Fruit fly (Drosophila melanogaster): ENCODE data around the gene Cad74A.

The Cad74A gene

DNA sequence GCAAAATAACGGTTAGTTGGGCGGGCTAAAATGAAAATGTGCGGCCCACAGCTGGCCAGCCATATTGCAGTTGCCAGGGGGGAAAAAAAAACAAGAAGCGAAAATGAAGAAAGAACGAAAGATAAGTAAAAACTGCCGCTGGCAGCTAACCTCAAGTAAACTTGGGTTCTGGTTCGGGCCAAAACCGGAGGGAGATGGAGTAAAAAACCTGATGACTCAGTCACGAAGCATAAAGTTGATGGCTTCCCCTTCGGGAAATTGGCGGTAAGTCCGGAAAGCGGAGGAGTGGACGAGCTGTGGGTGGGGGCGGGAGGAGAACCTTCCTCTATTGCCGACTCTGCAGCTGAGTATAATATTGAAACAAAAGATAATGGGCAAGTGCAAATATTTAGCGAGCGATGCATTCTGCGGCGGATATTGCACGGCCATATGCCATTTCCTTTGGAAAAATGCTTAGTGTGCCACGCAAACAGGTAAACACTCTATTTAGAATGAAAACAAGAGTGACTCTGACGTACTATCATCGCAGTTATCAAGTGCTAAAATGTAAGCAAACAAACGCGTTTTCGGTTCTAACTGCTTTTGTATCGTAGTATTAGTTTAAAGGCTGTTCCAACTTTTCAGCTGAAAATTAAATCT lies 39.9 kb upstream of the Cad74A start:
- TF ChIP-seq ey (GFP tag; optimal IDR thresholded peaks at IDR 0.05) = no peak
- peak; percentile 48 for TF ChIP-seq psq (GFP tag; optimal IDR thresholded peaks at IDR 0.05)
- no peak for TF ChIP-seq Rel (GFP tag; optimal IDR thresholded peaks at IDR 0.05)
- peak; percentile 2 for TF ChIP-seq Rel (tag; optimal IDR thresholded peaks at IDR 0.05)

DNA sequence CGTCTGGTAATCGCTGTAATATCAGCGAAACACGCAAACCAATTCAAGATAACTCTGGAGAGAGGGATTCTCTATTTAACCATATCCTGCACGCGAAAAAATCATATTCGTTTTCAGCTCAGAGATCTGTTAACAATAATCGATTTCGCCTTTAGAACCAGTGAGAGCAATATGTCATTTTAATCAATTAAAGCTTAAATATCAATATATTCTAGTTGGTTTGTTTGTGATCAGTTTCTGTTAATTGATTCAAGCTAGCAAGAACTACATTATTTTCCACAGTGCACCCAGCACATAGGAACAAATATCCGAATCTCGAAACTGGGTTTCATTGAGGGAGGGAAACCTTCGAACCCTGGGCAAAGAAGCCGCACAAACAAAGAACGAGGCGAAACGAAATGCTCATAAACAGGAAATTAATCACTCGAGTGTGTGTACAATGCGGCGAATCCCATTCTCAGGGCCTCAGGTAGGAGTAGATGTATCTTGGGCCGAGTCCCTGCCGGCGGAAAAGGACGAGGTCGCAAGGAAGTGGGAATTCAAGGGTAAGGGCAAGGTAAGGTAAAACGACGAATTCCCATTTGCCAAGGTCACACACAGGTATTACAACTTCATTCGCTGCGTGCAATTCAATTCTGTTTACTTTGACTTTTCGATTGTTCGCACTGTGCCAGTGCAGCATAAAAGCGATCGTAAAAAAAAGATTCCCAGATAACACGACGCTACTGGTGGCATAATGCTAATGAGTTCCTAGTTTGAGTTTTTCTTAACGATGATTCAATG lies 36.8 kb upstream of the Cad74A start:
- TF ChIP-seq br (GFP tag; optimal IDR thresholded peaks at IDR 0.05) (peak; percentile 39), h (GFP tag; optimal IDR thresholded peaks at IDR 0.05) (peak; percentile 24), ey (GFP tag; optimal IDR thresholded peaks at IDR 0.05) (peak; percentile 18), rgr (GFP tag; optimal IDR thresholded peaks at IDR 0.05) (peak; percentile 31), N (GFP tag; optimal IDR thresholded peaks at IDR 0.05) (no peak), psq (GFP tag; optimal IDR thresholded peaks at IDR 0.05) (peak; percentile 40), OdsH (GFP tag; optimal IDR thresholded peaks at IDR 0.05) (peak; percentile 23), Vsx2 (GFP tag; optimal IDR thresholded peaks at IDR 0.05; ENCODE audit: partially characterized antibody) (no peak), foxo (GFP tag; optimal IDR thresholded peaks at IDR 0.05) (peak in 1 of 2 experiments; percentile 40), dmrt93B (GFP tag; optimal IDR thresholded peaks at IDR 0.05) (no peak), fru (GFP tag; optimal IDR thresholded peaks at IDR 0.05) (peak; percentile 57), sv (GFP tag; optimal IDR thresholded peaks at IDR 0.05) (peak; percentile 49), Jra (GFP tag; optimal IDR thresholded peaks at IDR 0.05) (no peak)

DNA sequence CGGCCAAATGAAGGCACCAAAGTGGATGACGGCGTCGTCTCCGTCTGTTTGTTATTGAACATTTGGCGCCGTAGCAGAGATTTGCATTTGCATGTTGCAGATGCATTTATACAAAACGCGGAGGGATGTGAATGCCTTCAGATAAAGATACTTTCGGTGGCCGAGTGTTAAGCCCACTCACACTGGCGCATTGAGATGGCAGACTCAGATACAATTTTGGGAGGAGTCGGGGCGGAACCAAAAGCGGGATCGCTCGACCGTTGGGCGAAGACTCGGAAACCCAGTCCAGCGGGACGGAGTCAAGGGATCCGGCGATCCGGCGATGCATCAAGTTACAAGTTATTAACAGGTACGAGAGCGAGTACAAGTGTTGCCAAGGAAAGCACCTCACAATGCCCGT lies 32.8 kb upstream of the Cad74A start:
- no peak for TF ChIP-seq Hnf4 (GFP tag; optimal IDR thresholded peaks at IDR 0.05)
- TF ChIP-seq woc (GFP tag; optimal IDR thresholded peaks at IDR 0.05) = no peak
- TF ChIP-seq sv (GFP tag; optimal IDR thresholded peaks at IDR 0.05) = no peak
- no peak for TF ChIP-seq Vsx2 (GFP tag; optimal IDR thresholded peaks at IDR 0.05; ENCODE audit: partially characterized antibody)
- TF ChIP-seq Sp1 (GFP tag; optimal IDR thresholded peaks at IDR 0.05) = no peak
- TF ChIP-seq lola (GFP tag; optimal IDR thresholded peaks at IDR 0.05) = no peak
- no peak for TF ChIP-seq Rel (GFP tag; optimal IDR thresholded peaks at IDR 0.05)
- TF ChIP-seq Rel (tag; optimal IDR thresholded peaks at IDR 0.05) = no peak
- no peak for TF ChIP-seq tai (GFP tag; optimal IDR thresholded peaks at IDR 0.05)
- no peak for TF ChIP-seq Myc (optimal IDR thresholded peaks at IDR 0.05)
- no peak for TF ChIP-seq usp (GFP tag; optimal IDR thresholded peaks at IDR 0.05)
- TF ChIP-seq sage (GFP tag; optimal IDR thresholded peaks at IDR 0.05) = no peak
- no peak for TF ChIP-seq h (GFP tag; optimal IDR thresholded peaks at IDR 0.05)
- TF ChIP-seq Hr78 (GFP tag; optimal IDR thresholded peaks at IDR 0.05) = no peak
- TF ChIP-seq HLH106 (tag; optimal IDR thresholded peaks at IDR 0.05) = no peak
- TF ChIP-seq fru (GFP tag; optimal IDR thresholded peaks at IDR 0.05) = no peak
- TF ChIP-seq CrebA (GFP tag; optimal IDR thresholded peaks at IDR 0.05; ENCODE audit: borderline replicate concordance) = no peak
- no peak for TF ChIP-seq Abd-B (GFP tag; optimal IDR thresholded peaks at IDR 0.05)
- TF ChIP-seq Mio (GFP tag; optimal IDR thresholded peaks at IDR 0.05) = no peak

DNA sequence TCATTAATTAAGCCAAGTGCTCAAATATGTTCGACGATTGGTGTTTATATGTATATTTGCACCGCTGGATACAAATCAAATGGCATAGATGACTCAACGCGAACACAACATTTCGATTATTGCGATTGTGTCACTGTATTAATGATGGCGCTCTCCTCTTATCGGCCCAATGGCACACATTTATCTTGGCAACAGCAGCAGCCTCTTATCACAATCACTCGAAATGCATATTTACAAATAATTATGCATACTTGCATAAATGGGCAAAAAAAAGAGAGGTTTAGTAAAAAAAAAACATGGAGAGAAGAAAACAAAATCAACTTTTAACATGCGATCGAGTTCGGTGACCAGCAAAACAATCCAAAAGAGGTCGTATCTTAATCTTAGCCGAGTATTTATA lies 31.9 kb upstream of the Cad74A start:
- TF ChIP-seq OdsH (GFP tag; optimal IDR thresholded peaks at IDR 0.05) (no peak), brk (GFP tag; optimal IDR thresholded peaks at IDR 0.05) (no peak), CG32264 (GFP tag; optimal IDR thresholded peaks at IDR 0.05) (no peak), dmrt93B (GFP tag; optimal IDR thresholded peaks at IDR 0.05) (no peak)

DNA sequence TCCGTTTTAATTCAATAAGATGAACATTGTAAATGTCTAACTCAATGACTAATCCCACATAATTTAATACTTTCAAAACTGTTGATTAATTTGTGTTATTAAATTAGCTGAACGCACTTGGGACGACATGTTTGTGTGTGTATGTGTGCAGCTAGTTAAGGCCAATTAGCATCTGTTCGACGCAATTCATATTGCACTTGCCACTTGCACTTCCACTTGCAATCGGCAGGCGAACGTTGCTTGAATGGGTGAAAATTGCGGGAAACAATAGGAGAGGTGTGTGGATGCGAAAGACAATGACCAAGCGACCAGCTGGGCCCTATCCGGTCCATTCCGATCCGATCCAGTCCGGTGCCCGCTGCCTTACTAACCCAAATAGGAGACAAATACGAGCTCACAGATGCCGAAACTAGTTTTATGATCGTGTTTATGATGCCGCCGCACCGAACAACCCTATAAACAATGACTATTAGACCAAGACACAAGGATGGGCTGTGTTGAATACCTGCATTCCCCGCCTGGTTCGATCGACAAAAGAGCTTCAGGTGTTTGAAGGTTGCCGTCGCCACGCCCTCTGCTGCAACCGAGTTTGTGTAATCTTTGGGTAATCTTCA lies 28.3 kb upstream of the Cad74A start:
- TF ChIP-seq sage (GFP tag; optimal IDR thresholded peaks at IDR 0.05) (no peak), Mio (GFP tag; optimal IDR thresholded peaks at IDR 0.05) (no peak), brk (GFP tag; optimal IDR thresholded peaks at IDR 0.05) (no peak)
